Worm (Caenorhabditis elegans) whole organism, early embryonic: ENCODE measurements around the gene T28F12.1.

Experiments used
- ama-1 ChIP-seq: fragments of 150-350 bp; optimal IDR thresholded peaks from 2 replicates; lab custom pipeline; 2014
- ceh-13 ChIP-seq: fragments of 200-800 bp; sonication (Bioruptor generic); optimal IDR thresholded peaks from 2 replicates; lab custom pipeline; 2018; ENCODE audit warnings: mild to moderate bottlenecking, missing genetic modification characterization, missing compliant biosample characterization

- no peak for TF ChIP-seq ama-1
- TF ChIP-seq ceh-13 (GFP tag; lab: Kevin White, UChicago): no peak
Measured at ce11 chrV:4495114-4495819, 17.6 kb upstream of the T28F12.1 start.
